Worm (Caenorhabditis elegans) whole organism, L4/young adult: ENCODE results near the gene T28A11.4.

ENCODE experiments used
- W03F9.2 ChIP-seq: fragments of 150-350 bp; optimal IDR thresholded peaks from 2 replicates; lab custom pipeline; 2014; ENCODE audit warnings: missing biosample characterization, missing genetic modification characterization
- dao-5 ChIP-seq: sonication (generic microtip); optimal IDR thresholded peaks from 2 replicates; lab custom pipeline; 2016; ENCODE audit warnings: missing genotype, missing genetic modification characterization, moderate library complexity, missing compliant biosample characterization
- him-1 ChIP-seq: sonication (generic microtip); optimal IDR thresholded peaks from 2 replicates; lab custom pipeline; 2016; ENCODE audit warnings: missing genotype, missing genetic modification reagents, missing genetic modification characterization, missing compliant biosample characterization

- TF ChIP-seq W03F9.2 (no peak), him-1 (tag; lab: Kevin White, UChicago) (no peak), dao-5 (tag; lab: Kevin White, UChicago) (no peak)
These were observed 23.7 kb upstream of the T28A11.4 start, which contains the start of gene T28A11.13 for ce11 chrV:3250153-3250552.
